Worm (Caenorhabditis elegans) whole organism, L3 larva: ENCODE data around the gene C18H2.5.

Experiments
- ZK546.5 ChIP-seq: sonication (generic microtip); optimal IDR thresholded peaks from 2 replicates; lab custom pipeline; 2017; ENCODE audit warnings: missing biosample characterization, missing genetic modification characterization
- jun-1 ChIP-seq: fragments of 150-350 bp; optimal IDR thresholded peaks from 2 replicates; lab custom pipeline; 2014; ENCODE audit warnings: missing biosample characterization, missing genetic modification reagents, missing genetic modification characterization
- mdl-1 ChIP-seq: fragments of 150-350 bp; optimal IDR thresholded peaks from 2 replicates; lab custom pipeline; 2014; ENCODE audit warnings: missing biosample characterization, missing genetic modification characterization
- mml-1 ChIP-seq: fragments of 150-350 bp; sonication (generic microtip); optimal IDR thresholded peaks from 3 replicates; lab custom pipeline; 2014; ENCODE audit warnings: missing biosample characterization, missing genetic modification characterization
- nhr-28 ChIP-seq: fragments of 150-350 bp; optimal IDR thresholded peaks from 2 replicates; lab custom pipeline; 2014; ENCODE audit warnings: missing biosample characterization, missing genetic modification characterization
- sea-2 ChIP-seq: fragments of 150-350 bp; sonication (generic microtip); optimal IDR thresholded peaks from 4 replicates; lab custom pipeline; 2014; ENCODE audit warnings: missing biosample characterization, missing genetic modification reagents, missing genetic modification characterization
- unc-62 ChIP-seq: fragments of 150-350 bp; sonication (generic microtip); optimal IDR thresholded peaks from 4 replicates; lab custom pipeline; 2014; ENCODE audit warnings: missing biosample characterization, missing genetic modification reagents, missing genetic modification characterization

DNA sequence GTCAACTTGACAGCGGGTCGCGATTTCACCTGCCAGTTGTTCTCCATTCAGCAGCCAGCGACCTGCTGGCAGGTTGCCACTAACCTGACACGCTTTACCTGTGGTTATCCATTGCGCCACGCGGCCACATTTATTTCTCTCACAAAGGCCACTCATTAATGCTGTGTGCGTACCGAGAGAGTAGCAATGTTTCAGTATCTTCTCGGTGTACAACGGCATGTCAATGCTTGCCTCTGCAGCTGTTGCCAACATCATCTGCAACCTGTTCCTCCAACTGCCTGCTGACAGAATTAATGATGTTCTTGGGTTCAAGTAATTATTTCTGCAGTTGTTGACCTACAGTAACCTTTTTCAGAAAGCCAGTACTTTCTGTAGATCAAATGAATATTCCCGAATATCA, 22.4 kb upstream of the C18H2.5 start:
- no peak for TF ChIP-seq sea-2 (GFP tag; lab: Kevin White, UChicago)
- TF ChIP-seq unc-62 (GFP tag; lab: Kevin White, UChicago), result no peak
- TF ChIP-seq ZK546.5 (tag; lab: Kevin White, UChicago), result no peak
- TF ChIP-seq jun-1 (tag; lab: Kevin White, UChicago), result no peak
- no peak for TF ChIP-seq nhr-28 (tag; lab: Kevin White, UChicago)
- no peak for TF ChIP-seq mdl-1
- TF ChIP-seq mml-1 (tag; lab: Kevin White, UChicago), result no peak
